Worm (Caenorhabditis elegans) whole organism, L3 larva: Measurements from ENCODE around the gene ceh-99.

Experiments used
- egl-27 ChIP-seq: sonication (generic microtip); optimal IDR thresholded peaks from 4 replicates; lab custom pipeline; 2017; ENCODE audit warnings: missing biosample characterization, missing genetic modification reagents, missing genetic modification characterization
- nhr-25 ChIP-seq: sonication (generic microtip); optimal IDR thresholded peaks from 2 replicates; lab custom pipeline; 2017; ENCODE audit warnings: missing biosample characterization, missing genetic modification characterization

ce11 chrII:12535297-12535803 is 15.6 kb downstream of the ceh-99 start, which contains the start of gene nimk-1:
- TF ChIP-seq nhr-25 (tag; lab: Kevin White, UChicago) (no peak), egl-27 (tag; lab: Kevin White, UChicago) (no peak)
